Worm (Caenorhabditis elegans) whole organism, L1 larva: Measurements from ENCODE around the gene col-44.
A peak's percentile ranks its signal among the peaks of the same experiment; 100 is the strongest.

ENCODE experiments used
- aha-1 ChIP-seq: fragments of 150-350 bp; optimal IDR thresholded peaks from 2 replicates; lab custom pipeline; 2014; ENCODE audit warnings: missing biosample characterization, missing genetic modification characterization
- ceh-82 ChIP-seq, 3 experiments: fragments of 150-350 bp in 1 of 3; sonication (generic microtip) in 2 of 3; optimal IDR thresholded peaks; 2 replicates each; lab custom pipeline; 2014 to 2017; ENCODE audit warnings: missing biosample characterization in 3 of 3, missing genetic modification characterization in 3 of 3
- ceh-88 ChIP-seq: fragments of 200-800 bp; sonication (Bioruptor generic); IDR thresholded peaks from 2 replicates; pipeline ENCODE4 v1.3.6; 2022; ENCODE audit warnings: missing genetic modification characterization, missing compliant biosample characterization
- dsc-1 ChIP-seq: sonication (generic microtip); optimal IDR thresholded peaks from 2 replicates; lab custom pipeline; 2016; ENCODE audit warnings: mild to moderate bottlenecking, missing genetic modification characterization, missing compliant biosample characterization
- elt-2 ChIP-seq: sonication (generic microtip); optimal IDR thresholded peaks from 2 replicates; lab custom pipeline; 2016; ENCODE audit warnings: missing genetic modification characterization, mild to moderate bottlenecking, inconsistent platforms, missing compliant biosample characterization, missing genetic modification reagents
- elt-3 ChIP-seq, 6 experiments: fragments of 150-350 bp in 1 of 6; sonication (generic microtip); optimal IDR thresholded peaks; 2 replicates each; lab custom pipeline; 2017 to 2018; ENCODE audit warnings: missing biosample characterization in 6 of 6, missing genetic modification characterization in 6 of 6, inconsistent platforms in 1 of 6
- fos-1 ChIP-seq: fragments of 150-350 bp; optimal IDR thresholded peaks from 2 replicates; lab custom pipeline; 2014; ENCODE audit warnings: missing biosample characterization, missing genetic modification characterization
- nhr-237 ChIP-seq: fragments of 150-350 bp; optimal IDR thresholded peaks from 2 replicates; lab custom pipeline; 2014; ENCODE audit warnings: missing biosample characterization, missing genetic modification characterization
- nhr-76 ChIP-seq: sonication (generic microtip); optimal IDR thresholded peaks from 2 replicates; lab custom pipeline; 2017; ENCODE audit warnings: missing biosample characterization, missing genetic modification characterization
- skn-1 ChIP-seq: fragments of 150-350 bp; optimal IDR thresholded peaks from 2 replicates; lab custom pipeline; 2014; ENCODE audit warnings: missing biosample characterization, missing genetic modification characterization
- vab-15 ChIP-seq: sonication (generic microtip); optimal IDR thresholded peaks from 2 replicates; lab custom pipeline; 2017; ENCODE audit warnings: missing genotype, mild to moderate bottlenecking, missing genetic modification characterization, missing compliant biosample characterization
- ztf-11 ChIP-seq, 2 experiments: sonication (generic microtip); optimal IDR thresholded peaks; 2 replicates each; lab custom pipeline; 2016 to 2017; ENCODE audit warnings: missing genetic modification characterization in 2 of 2, missing biosample characterization in 1 of 2, missing compliant biosample characterization in 1 of 2

DNA sequence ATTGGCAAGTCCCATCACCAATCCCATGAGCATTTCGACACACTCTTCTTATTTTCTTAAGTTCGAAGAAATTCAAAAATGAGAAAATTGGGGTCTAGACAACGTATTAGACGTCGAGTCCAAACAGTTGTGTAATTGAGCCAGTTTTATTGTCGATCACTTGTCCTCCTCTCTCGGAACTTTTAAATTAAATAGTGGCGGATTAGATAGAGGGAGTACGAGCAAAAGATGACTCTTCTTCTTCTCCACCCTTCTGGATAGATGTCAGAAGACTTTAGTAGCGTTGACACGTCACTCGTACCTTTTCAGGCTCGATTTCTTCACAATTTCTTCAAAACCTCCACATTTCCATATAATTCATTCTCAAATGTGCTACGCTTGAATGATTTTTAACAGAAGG, 23.9 kb downstream of the col-44 start:
- no peak for TF ChIP-seq ceh-88 (GFP tag; lab: Robert Waterston, UW)
- no peak for TF ChIP-seq nhr-76
- TF ChIP-seq ceh-82 (tag; optimal IDR thresholded peaks at IDR 0.05; lab: Kevin White, UChicago) = no peak
- TF ChIP-seq elt-2 (tag; lab: Kevin White, UChicago) = no peak
- TF ChIP-seq skn-1 (tag; lab: Kevin White, UChicago) = no peak
- peak; percentile 4 for TF ChIP-seq dsc-1
- no peak for TF ChIP-seq vab-15
- TF ChIP-seq fos-1 (tag; lab: Kevin White, UChicago) = no peak
- TF ChIP-seq ztf-11 (tag; optimal IDR thresholded peaks at IDR 0.05; lab: Kevin White, UChicago) = no peak
- no peak for TF ChIP-seq elt-3 (tag; optimal IDR thresholded peaks at IDR 0.05; lab: Kevin White, UChicago)
- TF ChIP-seq nhr-237 (tag; lab: Kevin White, UChicago) = no peak
- TF ChIP-seq aha-1 (tag; lab: Kevin White, UChicago) = no peak
